Fruit fly (Drosophila melanogaster): ENCODE results near the gene CG12091.

CG12091 gene

DNA sequence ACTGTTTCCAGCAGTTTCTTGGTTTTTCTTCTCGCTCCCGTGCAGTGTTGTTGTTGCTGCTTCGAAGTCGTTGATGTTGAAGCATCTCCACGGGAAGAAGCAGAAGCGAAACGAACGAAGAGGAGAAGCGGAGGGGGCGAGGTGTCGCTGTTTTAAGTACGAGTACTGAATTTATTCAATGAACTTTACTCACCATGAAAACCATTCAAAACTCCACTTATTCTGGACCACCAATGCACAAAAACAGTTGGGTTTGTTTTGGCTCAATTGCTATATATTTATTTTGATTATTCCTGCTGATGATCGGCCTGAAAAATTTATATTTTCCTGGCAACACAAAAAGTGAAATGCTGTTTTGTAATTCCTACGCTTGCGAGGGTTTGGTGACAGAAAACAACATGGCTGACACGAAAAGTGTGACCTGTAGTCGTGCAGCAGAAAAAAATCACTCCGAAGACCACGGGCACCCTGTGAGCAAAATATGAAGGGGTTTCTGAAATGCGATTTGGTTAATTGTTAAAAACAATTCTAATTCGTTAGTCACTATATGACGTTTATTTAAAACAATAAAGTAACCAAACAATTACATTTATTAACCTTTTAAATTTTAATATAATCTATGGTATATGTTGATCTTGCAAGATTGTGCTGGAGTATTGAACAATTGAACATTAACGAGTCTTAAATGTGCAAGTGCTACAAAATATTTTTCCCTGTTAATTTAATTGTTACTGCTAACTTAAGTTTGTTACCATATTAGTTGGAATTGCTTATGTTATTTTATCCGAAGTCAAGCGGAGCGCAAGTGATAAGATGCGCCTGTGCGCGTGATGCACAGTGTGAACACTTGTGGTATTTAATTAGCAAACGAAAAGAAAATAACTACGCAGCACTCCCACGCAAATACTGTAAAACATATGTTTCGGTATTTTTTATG lies 31.9 kb upstream of the CG12091 start, which contains the start of gene CG7879 (continued):
- TF ChIP-seq sisA (GFP tag; IDR thresholded peaks at IDR 0.05) (peak; percentile 25), CG12299 (tag; optimal IDR thresholded peaks at IDR 0.05) (peak; percentile 26), CG30403 (GFP tag; optimal IDR thresholded peaks at IDR 0.05) (peak; percentile 68), CG17186 (GFP tag; optimal IDR thresholded peaks at IDR 0.05) (peak; percentile 52), CG4360 (GFP tag; IDR thresholded peaks at IDR 0.05) (peak; percentile 71), ham (GFP tag; IDR thresholded peaks at IDR 0.05) (no peak), CG4424 (GFP tag; optimal IDR thresholded peaks at IDR 0.05) (peak; percentile 36), NC2α (GFP tag; optimal IDR thresholded peaks at IDR 0.05) (no peak), onecut (GFP tag; IDR thresholded peaks at IDR 0.05) (0 out of 2 replicates have a peak, but pooled peaks have one; percentile 5), Mes4 (GFP tag; optimal IDR thresholded peaks at IDR 0.05) (no peak), CG10366 (GFP tag; IDR thresholded peaks at IDR 0.05) (no peak; the same call in 1 of the 2 replicates), dpn (GFP tag; optimal IDR thresholded peaks at IDR 0.05) (peak in 1 of 2 experiments; percentile 11), lab (GFP tag; optimal IDR thresholded peaks at IDR 0.05) (peak; percentile 42), tll (GFP tag; optimal IDR thresholded peaks at IDR 0.05) (peak in 1 of 2 experiments; percentile 68), CG11093 (GFP tag; IDR thresholded peaks at IDR 0.05) (no peak), chm (GFP tag; IDR thresholded peaks at IDR 0.05) (peak; percentile 62), BEAF-32 (GFP tag; optimal IDR thresholded peaks at IDR 0.05) (peak; percentile 43), corto (GFP tag; optimal IDR thresholded peaks at IDR 0.05) (no peak), chinmo (GFP tag; IDR thresholded peaks at IDR 0.05; ENCODE audit: partially characterized antibody) (0 out of 4 replicates have a peak, but pooled peaks have one; percentile 35), CG6689 (GFP tag; IDR thresholded peaks at IDR 0.05) (0 out of 2 replicates have a peak, but pooled peaks have one; percentile 23), odd (GFP tag; optimal IDR thresholded peaks at IDR 0.05) (no peak), CG18619 (GFP tag; optimal IDR thresholded peaks at IDR 0.05) (peak; percentile 7), tap (tag; optimal IDR thresholded peaks at IDR 0.05) (no peak), CG7839 (tag; optimal IDR thresholded peaks at IDR 0.05) (peak; percentile 15), Drgx (GFP tag; IDR thresholded peaks at IDR 0.05) (no peak), Oli (tag; optimal IDR thresholded peaks at IDR 0.05) (peak; percentile 42), CG11247 (GFP tag; IDR thresholded peaks at IDR 0.05) (no peak), CG1602 (GFP tag; optimal IDR thresholded peaks at IDR 0.05) (peak; percentile 34), CG18764 (GFP tag; optimal IDR thresholded peaks at IDR 0.05) (no peak), CG8478 (optimal IDR thresholded peaks at IDR 0.05) (no peak), CG9609 (GFP tag; optimal IDR thresholded peaks at IDR 0.05) (no peak), Xbp1 (GFP tag; optimal IDR thresholded peaks at IDR 0.05) (peak; percentile 40), CG7786 (GFP tag; optimal IDR thresholded peaks at IDR 0.05) (no peak), ssp (GFP tag; IDR thresholded peaks at IDR 0.05) (peak; percentile 89), YL-1 (GFP tag; optimal IDR thresholded peaks at IDR 0.05) (peak; percentile 91), CG9215 (GFP tag; IDR thresholded peaks at IDR 0.05) (peak; percentile 49; the same call in 1 of the 2 replicates), fd96Cb (tag; optimal IDR thresholded peaks at IDR 0.05) (peak; percentile 14), gem (tag; optimal IDR thresholded peaks at IDR 0.05) (no peak), sd (tag; optimal IDR thresholded peaks at IDR 0.05) (peak; percentile 34), shn (GFP tag; optimal IDR thresholded peaks at IDR 0.05) (no peak), CG16813 (GFP tag; IDR thresholded peaks at IDR 0.05; ENCODE audit: partially characterized antibody) (no peak; the same call in 2 of the 3 replicates), CTCF (GFP tag; optimal IDR thresholded peaks at IDR 0.05) (no peak), CG6654 (GFP tag; optimal IDR thresholded peaks at IDR 0.05) (no peak), bbx (GFP tag; IDR thresholded peaks at IDR 0.05; ENCODE audit: partially characterized antibody) (0 out of 2 replicates have a peak, but pooled peaks have one; percentile 51), ci (GFP tag; IDR thresholded peaks at IDR 0.05) (peak; percentile 65), dysf (GFP tag; IDR thresholded peaks at IDR 0.05) (peak; percentile 44; the same call in 1 of the 3 replicates), sc (optimal IDR thresholded peaks at IDR 0.05) (no peak), sc (GFP tag; optimal IDR thresholded peaks at IDR 0.05) (no peak), al (GFP tag; IDR thresholded peaks at IDR 0.05) (0 out of 2 replicates have a peak, but pooled peaks have one; percentile 28)
